Fruit fly (Drosophila melanogaster) whole organism, embryonic: ENCODE data around the gene Cp110.

ENCODE experiments used
- Awh ChIP-seq: fragments of 200-800 bp; sonication (Bioruptor generic); IDR thresholded peaks from 2 replicates; pipeline ENCODE4, ENCODE4 v1.3.6; 2022; ENCODE audit warnings: missing biosample characterization, missing genetic modification characterization
- C15 ChIP-seq: fragments of 200-800 bp; sonication (Bioruptor generic); IDR thresholded peaks from 3 replicates; pipeline ENCODE4 v1.3.6; 2022; ENCODE audit warnings: missing biosample characterization, missing genetic modification characterization
- CG13296 ChIP-seq: fragments of 200-800 bp; sonication (Bioruptor generic); optimal IDR thresholded peaks from 3 replicates; lab custom pipeline; 2018; ENCODE audit warnings: missing biosample characterization, mild to moderate bottlenecking, missing genetic modification characterization
- CG13424 ChIP-seq: fragments of 200-800 bp; sonication (Bioruptor generic); optimal IDR thresholded peaks from 2 replicates; lab custom pipeline; 2019; ENCODE audit warnings: missing biosample characterization, mild to moderate bottlenecking, missing genetic modification characterization, moderate library complexity
- CG1647 ChIP-seq: fragments of 200-800 bp; sonication (Bioruptor generic); optimal IDR thresholded peaks from 3 replicates; lab custom pipeline; 2016; ENCODE audit warnings: missing biosample characterization, missing genetic modification characterization
- CG16813 ChIP-seq: fragments of 200-800 bp; sonication (Bioruptor generic); IDR thresholded peaks from 3 replicates; pipeline ENCODE4 v1.3.6; 2022; ENCODE audit warnings: missing biosample characterization, missing genetic modification characterization; ENCODE audit not compliant: partially characterized antibody
- CG18476 ChIP-seq: fragments of 200-800 bp; sonication (Bioruptor generic); optimal IDR thresholded peaks from 2 replicates; lab custom pipeline; 2016; ENCODE audit warnings: missing biosample characterization, mild to moderate bottlenecking, missing genetic modification characterization
- CG3407 ChIP-seq: fragments of 200-800 bp; sonication (Bioruptor generic); optimal IDR thresholded peaks from 2 replicates; lab custom pipeline; 2018; ENCODE audit warnings: missing biosample characterization, mild to moderate bottlenecking, missing genetic modification characterization
- CG34376 ChIP-seq: fragments of 200-800 bp; sonication (Bioruptor generic); optimal IDR thresholded peaks from 2 replicates; lab custom pipeline; 2018; ENCODE audit warnings: missing biosample characterization, mild to moderate bottlenecking, missing genetic modification characterization
- CG4617 ChIP-seq: fragments of 200-800 bp; sonication (Bioruptor generic); optimal IDR thresholded peaks from 3 replicates; lab custom pipeline; 2016; ENCODE audit warnings: missing biosample characterization, missing genetic modification characterization, borderline replicate concordance
- CG9437 ChIP-seq: fragments of 200-800 bp; sonication (Bioruptor generic); optimal IDR thresholded peaks from 2 replicates; lab custom pipeline; 2018; ENCODE audit warnings: missing biosample characterization, mild to moderate bottlenecking, missing genetic modification characterization
- CoRest ChIP-seq: fragments of 200-800 bp; sonication (Bioruptor generic); optimal IDR thresholded peaks from 3 replicates; lab custom pipeline; 2018; ENCODE audit warnings: missing biosample characterization, mild to moderate bottlenecking, missing genetic modification characterization, moderate library complexity
- D19B ChIP-seq: fragments of 200-800 bp; sonication (Bioruptor generic); optimal IDR thresholded peaks from 2 replicates; lab custom pipeline; 2017; ENCODE audit warnings: missing biosample characterization, mild to moderate bottlenecking, missing genetic modification characterization
- Dbx ChIP-seq: fragments of 200-800 bp; sonication (Bioruptor generic); IDR thresholded peaks from 3 replicates; pipeline ENCODE4 v1.3.6; 2022; ENCODE audit warnings: missing biosample characterization, missing genetic modification characterization
- Ets65A ChIP-seq: fragments of 200-800 bp; sonication (Bioruptor generic); peaks from one replicate; lab custom pipeline; 2016; ENCODE audit warnings: missing biosample characterization, missing genetic modification characterization
- Fer2 ChIP-seq: fragments of 200-800 bp; sonication (Bioruptor generic); optimal IDR thresholded peaks from 2 replicates; lab custom pipeline; 2018; ENCODE audit warnings: missing biosample characterization, mild to moderate bottlenecking, missing genetic modification characterization, moderate library complexity
- Hand ChIP-seq: fragments of 200-800 bp; sonication (Bioruptor generic); optimal IDR thresholded peaks from 2 replicates; lab custom pipeline; 2017; ENCODE audit warnings: mild to moderate bottlenecking, missing biosample characterization, missing genetic modification reagents, missing genetic modification characterization
- Hsf ChIP-seq: fragments of 200-800 bp; sonication (Bioruptor generic); optimal IDR thresholded peaks from 3 replicates; lab custom pipeline; 2016; ENCODE audit warnings: missing biosample characterization, missing genetic modification characterization
- MBD-R2 ChIP-seq: fragments of 200-800 bp; sonication (Bioruptor generic); IDR thresholded peaks from 2 replicates; pipeline ENCODE4 v1.3.6; 2022; ENCODE audit warnings: missing biosample characterization, missing genetic modification characterization
- MESR4 ChIP-seq: fragments of 200-800 bp; sonication (Bioruptor generic); optimal IDR thresholded peaks from 2 replicates; lab custom pipeline; 2018; ENCODE audit warnings: missing biosample characterization, mild to moderate bottlenecking, missing genetic modification characterization, moderate library complexity
- Med ChIP-seq: fragments of 200-800 bp; sonication (Bioruptor generic); peaks from one replicate; lab custom pipeline; 2016; ENCODE audit warnings: missing biosample characterization, missing genetic modification characterization, mild to moderate bottlenecking, inconsistent platforms, moderate library complexity
- Myb ChIP-seq: fragments of 200-800 bp; sonication (Bioruptor generic); optimal IDR thresholded peaks from 2 replicates; lab custom pipeline; 2016; ENCODE audit warnings: missing biosample characterization, missing genetic modification characterization
- NfI ChIP-seq: fragments of 200-800 bp; sonication (Bioruptor generic); optimal IDR thresholded peaks from 3 replicates; lab custom pipeline; 2018; ENCODE audit warnings: missing biosample characterization, mild to moderate bottlenecking, missing genetic modification characterization, moderate library complexity
- Pdp1 ChIP-seq, 2 experiments: fragments of 200-800 bp; sonication (Bioruptor generic); optimal IDR thresholded peaks; 3 replicates each; lab custom pipeline; 2016; ENCODE audit warnings: missing biosample characterization in 2 of 2, missing genetic modification characterization in 2 of 2, mild to moderate bottlenecking in 1 of 2, moderate library complexity in 1 of 2
- YL-1 ChIP-seq: fragments of 200-800 bp; sonication (Bioruptor generic); optimal IDR thresholded peaks from 3 replicates; lab custom pipeline; 2017; ENCODE audit warnings: missing biosample characterization, mild to moderate bottlenecking, missing genetic modification characterization
- ab ChIP-seq: fragments of 200-800 bp; sonication (Bioruptor generic); optimal IDR thresholded peaks from 2 replicates; lab custom pipeline; 2016; ENCODE audit warnings: missing biosample characterization, missing genetic modification characterization
- amos ChIP-seq: fragments of 200-800 bp; sonication (Bioruptor generic); IDR thresholded peaks from 2 replicates; pipeline ENCODE4 v1.3.6; 2022; ENCODE audit warnings: missing biosample characterization, missing genetic modification characterization; ENCODE audit not compliant: partially characterized antibody
- ase ChIP-seq: fragments of 200-800 bp; sonication (Bioruptor generic); IDR thresholded peaks from 3 replicates; pipeline ENCODE4 v1.3.6; 2022; ENCODE audit warnings: missing biosample characterization, missing genetic modification characterization
- bbx ChIP-seq: fragments of 200-800 bp; sonication (Bioruptor generic); IDR thresholded peaks from 2 replicates; pipeline ENCODE4 v1.3.6; 2022; ENCODE audit warnings: missing biosample characterization, missing genetic modification characterization; ENCODE audit not compliant: partially characterized antibody
- da ChIP-seq: fragments of 200-800 bp; sonication (Bioruptor generic); optimal IDR thresholded peaks from 2 replicates; lab custom pipeline; 2016; ENCODE audit warnings: missing biosample characterization, missing genetic modification characterization
- dysf ChIP-seq: fragments of 200-800 bp; sonication (Bioruptor generic); IDR thresholded peaks from 3 replicates; pipeline ENCODE4 v1.3.6; 2022; ENCODE audit warnings: missing biosample characterization, missing genetic modification characterization
- ems ChIP-seq: fragments of 200-800 bp; sonication (Bioruptor generic); optimal IDR thresholded peaks from 3 replicates; lab custom pipeline; 2016; ENCODE audit warnings: missing biosample characterization, missing genetic modification characterization
- gcm2 ChIP-seq: fragments of 200-800 bp; sonication (Bioruptor generic); optimal IDR thresholded peaks from 2 replicates; lab custom pipeline; 2016; ENCODE audit warnings: missing biosample characterization, missing genetic modification characterization
- grau ChIP-seq: fragments of 200-800 bp; optimal IDR thresholded peaks from 3 replicates; lab custom pipeline; 2019; ENCODE audit warnings: missing biosample characterization, mild to moderate bottlenecking, missing genetic modification characterization, moderate library complexity
- h ChIP-seq: fragments of >200 bp; optimal IDR thresholded peaks from 2 replicates; lab custom pipeline; 2017
- inv ChIP-seq: fragments of 200-800 bp; sonication (Bioruptor generic); IDR thresholded peaks from 2 replicates; pipeline ENCODE4 v1.3.6; 2022; ENCODE audit warnings: missing biosample characterization, missing genetic modification characterization; ENCODE audit not compliant: partially characterized antibody
- lilli ChIP-seq: fragments of 200-800 bp; sonication (Bioruptor generic); optimal IDR thresholded peaks from 3 replicates; lab custom pipeline; 2016; ENCODE audit warnings: missing biosample characterization, missing genetic modification characterization
- luna ChIP-seq: fragments of 200-800 bp; sonication (Bioruptor generic); optimal IDR thresholded peaks from 2 replicates; lab custom pipeline; 2016; ENCODE audit warnings: missing biosample characterization, missing genetic modification characterization
- mirr ChIP-seq: fragments of 200-800 bp; sonication (Bioruptor generic); optimal IDR thresholded peaks from 3 replicates; lab custom pipeline; 2018; ENCODE audit warnings: missing biosample characterization, mild to moderate bottlenecking, missing genetic modification characterization
- nerfin-1 ChIP-seq: fragments of 200-800 bp; sonication (Bioruptor generic); optimal IDR thresholded peaks from 3 replicates; lab custom pipeline; 2019; ENCODE audit warnings: missing biosample characterization, mild to moderate bottlenecking, missing genetic modification characterization, moderate library complexity
- pros ChIP-seq: fragments of 200-800 bp; sonication (Bioruptor generic); optimal IDR thresholded peaks from 3 replicates; lab custom pipeline; 2019; ENCODE audit warnings: missing biosample characterization, mild to moderate bottlenecking, missing genetic modification characterization, moderate library complexity
- ro ChIP-seq: fragments of 200-800 bp; sonication (Bioruptor generic); IDR thresholded peaks from 2 replicates; pipeline ENCODE4 v1.3.6; 2022; ENCODE audit warnings: missing biosample characterization, missing genetic modification characterization
- sd ChIP-seq: fragments of 200-800 bp; sonication (Bioruptor generic); optimal IDR thresholded peaks from 3 replicates; lab custom pipeline; 2018; ENCODE audit warnings: missing biosample characterization, mild to moderate bottlenecking, missing genetic modification characterization, moderate library complexity
- sens-2 ChIP-seq: fragments of 200-800 bp; sonication (Bioruptor generic); IDR thresholded peaks from 2 replicates; pipeline ENCODE4 v1.3.6; 2022; ENCODE audit warnings: missing biosample characterization, missing genetic modification characterization
- stwl ChIP-seq: fragments of 200-800 bp; sonication (Bioruptor generic); optimal IDR thresholded peaks from 3 replicates; lab custom pipeline; 2018; ENCODE audit warnings: missing biosample characterization, mild to moderate bottlenecking, missing genetic modification characterization, moderate library complexity
- vfl ChIP-seq: fragments of 200-800 bp; sonication (Bioruptor generic); optimal IDR thresholded peaks from 2 replicates; lab custom pipeline; 2016; ENCODE audit warnings: missing biosample characterization, missing genetic modification characterization

Gene Cp110

dm6 chrX:22449191-22449787, 32.6 kb upstream of the Cp110 start, which contains the start of the genes CG14615 and tilB (continued):
- TF ChIP-seq pros (GFP tag; lab: Kevin White, UChicago) (no peak), CG13424 (tag; lab: Kevin White, UChicago) (peak; percentile 20), Fer2 (tag; lab: Kevin White, UChicago) (peak; percentile 16), NfI (peak; percentile 42), amos (GFP tag; lab: Robert Waterston, UW) (0 out of 2 replicates have a peak, but pooled peaks have one; percentile 17), CG34376 (GFP tag; lab: Kevin White, UChicago) (peak; percentile 62), mirr (GFP tag; lab: Kevin White, UChicago) (peak; percentile 89), lilli (GFP tag; lab: Kevin White, UChicago) (peak; percentile 57), Dbx (0 out of 3 replicates have a peak, but pooled peaks have one; percentile 17), inv (peak; percentile 10; the same call in 1 of the 2 replicates), sd (tag; lab: Kevin White, UChicago) (no peak), ems (peak; percentile 25), CG13296 (GFP tag; lab: Kevin White, UChicago) (peak; percentile 41), Med (GFP tag; lab: Kevin White, UChicago) (peak; percentile 87), CoRest (tag; lab: Kevin White, UChicago) (peak; percentile 3), nerfin-1 (tag; lab: Kevin White, UChicago) (no peak), grau (tag; lab: Kevin White, UChicago) (peak; percentile 47)
- TF ChIP-seq, all 482 proteins: peak for 76

dm6 chrX:22455023-22455422, 26.9 kb upstream of the Cp110 start, which contains the start of gene wap:
wap (minus strand) TSS chrX:22455422.
- TF ChIP-seq CG4617 (GFP tag; lab: Kevin White, UChicago) (peak; percentile 36), da (no peak), ab (GFP tag; lab: Kevin White, UChicago) (no peak), Ets65A (GFP tag; lab: Kevin White, UChicago) (no peak), CG9437 (GFP tag; lab: Kevin White, UChicago) (peak; percentile 64), CG18476 (GFP tag; lab: Kevin White, UChicago) (no peak), Med (GFP tag; lab: Kevin White, UChicago) (peak; percentile 38), Pdp1 (GFP tag; optimal IDR thresholded peaks at IDR 0.05; lab: Kevin White, UChicago) (no peak), dysf (no peak), Awh (no peak), CG16813 (GFP tag; lab: Robert Waterston, UW) (no peak), sens-2 (GFP tag; lab: Robert Waterston, UW) (no peak), gcm2 (GFP tag; lab: Kevin White, UChicago) (no peak), MBD-R2 (GFP tag; lab: Robert Waterston, UW) (peak; percentile 27; the same call in 1 of the 2 replicates), ase (GFP tag; lab: Robert Waterston, UW) (no peak), YL-1 (peak; percentile 33), luna (GFP tag; lab: Kevin White, UChicago) (no peak), D19B (GFP tag; lab: Kevin White, UChicago) (no peak), h (lab: Kevin White, UChicago) (no peak), vfl (GFP tag; lab: Kevin White, UChicago) (no peak), MESR4 (peak; percentile 59), stwl (no peak), CG1647 (GFP tag; lab: Kevin White, UChicago) (no peak), Myb (no peak), CG3407 (GFP tag; lab: Kevin White, UChicago) (no peak), bbx (0 out of 2 replicates have a peak, but pooled peaks have one; percentile 29), C15 (GFP tag; lab: Robert Waterston, UW) (no peak), Hsf (GFP tag; lab: Kevin White, UChicago) (no peak), Hand (GFP tag; lab: Kevin White, UChicago) (no peak), ro (GFP tag; lab: Robert Waterston, UW) (no peak)
